Fruit fly (Drosophila melanogaster) whole organism, embryonic: Measurements from ENCODE around the gene SP1173.

ENCODE experiments used
- Atf-2 ChIP-seq: fragments of 200-800 bp; sonication (Bioruptor generic); optimal IDR thresholded peaks from 2 replicates; lab custom pipeline; 2016; ENCODE audit warnings: missing biosample characterization, missing genetic modification characterization
- BEAF-32 ChIP-seq: fragments of 200-800 bp; sonication (Bioruptor generic); optimal IDR thresholded peaks from 3 replicates; lab custom pipeline; 2017; ENCODE audit warnings: missing biosample characterization, missing genetic modification characterization, mild to moderate bottlenecking, moderate library complexity, missing genetic modification reagents
- Bdp1 ChIP-seq: fragments of 200-800 bp; sonication (Bioruptor generic); optimal IDR thresholded peaks from 3 replicates; lab custom pipeline; 2016; ENCODE audit warnings: missing biosample characterization, missing genetic modification characterization
- Bteb2 ChIP-seq: fragments of 200-800 bp; sonication (Bioruptor generic); optimal IDR thresholded peaks from 2 replicates; lab custom pipeline; 2016; ENCODE audit warnings: missing biosample characterization, missing genetic modification characterization
- CG10366 ChIP-seq: fragments of 200-800 bp; sonication (Bioruptor generic); IDR thresholded peaks from 2 replicates; pipeline ENCODE4 v1.3.6; 2022; ENCODE audit warnings: missing biosample characterization, missing genetic modification characterization
- CG14710 ChIP-seq: fragments of 200-800 bp; sonication (Bioruptor generic); optimal IDR thresholded peaks from 3 replicates; lab custom pipeline; 2019; ENCODE audit warnings: missing biosample characterization, mild to moderate bottlenecking, missing genetic modification characterization, moderate library complexity
- CG15269 ChIP-seq: fragments of 200-800 bp; sonication (Bioruptor generic); optimal IDR thresholded peaks from 2 replicates; lab custom pipeline; 2018; ENCODE audit warnings: missing biosample characterization, mild to moderate bottlenecking, missing genetic modification characterization, moderate library complexity
- CG15479 ChIP-seq: fragments of 200-800 bp; sonication (Bioruptor generic); optimal IDR thresholded peaks from 3 replicates; lab custom pipeline; 2019; ENCODE audit warnings: missing biosample characterization, mild to moderate bottlenecking, missing genetic modification characterization, moderate library complexity
- CG15696 ChIP-seq: fragments of 200-800 bp; sonication (Bioruptor generic); optimal IDR thresholded peaks from 2 replicates; lab custom pipeline; 2019; ENCODE audit warnings: missing biosample characterization, mild to moderate bottlenecking, missing genetic modification characterization, moderate library complexity
- CG17612 ChIP-seq: fragments of 200-800 bp; sonication (Bioruptor generic); IDR thresholded peaks from 2 replicates; pipeline ENCODE4 v1.3.6; 2022; ENCODE audit warnings: missing biosample characterization, missing genetic modification characterization
- CG2116 ChIP-seq: fragments of 200-800 bp; sonication (Bioruptor generic); optimal IDR thresholded peaks from 3 replicates; lab custom pipeline; 2018; ENCODE audit warnings: missing biosample characterization, mild to moderate bottlenecking, missing genetic modification characterization
- CG30431 ChIP-seq: fragments of 200-800 bp; sonication (Bioruptor generic); optimal IDR thresholded peaks from 2 replicates; lab custom pipeline; 2017; ENCODE audit warnings: missing biosample characterization, missing genetic modification characterization
- CG31441 ChIP-seq: fragments of 200-800 bp; sonication (Bioruptor generic); IDR thresholded peaks from 2 replicates; pipeline ENCODE4 v1.3.6; 2022; ENCODE audit warnings: missing biosample characterization, missing genetic modification characterization
- CG3407 ChIP-seq: fragments of 200-800 bp; sonication (Bioruptor generic); optimal IDR thresholded peaks from 2 replicates; lab custom pipeline; 2018; ENCODE audit warnings: missing biosample characterization, mild to moderate bottlenecking, missing genetic modification characterization
- CG3838 ChIP-seq: fragments of 200-800 bp; sonication (Bioruptor generic); optimal IDR thresholded peaks from 3 replicates; lab custom pipeline; 2016; ENCODE audit warnings: missing biosample characterization, missing genetic modification characterization
- CG5953 ChIP-seq: fragments of 200-800 bp; sonication (Bioruptor generic); IDR thresholded peaks from 2 replicates; pipeline ENCODE4 v1.3.6; 2022; ENCODE audit warnings: missing biosample characterization, missing genetic modification characterization
- CG7839 ChIP-seq: fragments of 200-800 bp; sonication (Bioruptor generic); optimal IDR thresholded peaks from 3 replicates; lab custom pipeline; 2018; ENCODE audit warnings: missing biosample characterization, mild to moderate bottlenecking, missing genetic modification characterization, moderate library complexity
- Dfd ChIP-seq, 2 experiments: fragments of >200 bp; optimal IDR thresholded peaks; 2 replicates each; lab custom pipeline; 2017; ENCODE audit warnings: missing biosample characterization in 2 of 2, missing genetic modification characterization in 2 of 2
- Ets97D ChIP-seq: fragments of 200-800 bp; sonication (Bioruptor generic); optimal IDR thresholded peaks from 3 replicates; lab custom pipeline; 2016; ENCODE audit warnings: missing biosample characterization, missing genetic modification characterization
- Gsc ChIP-seq: fragments of 200-800 bp; sonication (Bioruptor generic); IDR thresholded peaks from 2 replicates; pipeline ENCODE4 v1.3.6; 2022; ENCODE audit warnings: missing biosample characterization, missing genetic modification characterization
- H15 ChIP-seq: fragments of 200-800 bp; sonication (Bioruptor generic); IDR thresholded peaks from 3 replicates; pipeline ENCODE4 v1.3.6; 2022; ENCODE audit warnings: missing biosample characterization, missing genetic modification characterization
- H2.0 ChIP-seq: fragments of 200-800 bp; sonication (Bioruptor generic); IDR thresholded peaks from 2 replicates; pipeline ENCODE4 v1.3.6; 2022; ENCODE audit warnings: missing biosample characterization, missing genetic modification characterization
- Hr3 ChIP-seq: fragments of 200-800 bp; sonication (Bioruptor generic); optimal IDR thresholded peaks from 3 replicates; lab custom pipeline; 2016; ENCODE audit warnings: missing biosample characterization, missing genetic modification characterization
- Hr39 ChIP-seq: fragments of >200 bp; optimal IDR thresholded peaks from 2 replicates; lab custom pipeline; 2017
- Hsf ChIP-seq: fragments of 200-800 bp; sonication (Bioruptor generic); optimal IDR thresholded peaks from 3 replicates; lab custom pipeline; 2016; ENCODE audit warnings: missing biosample characterization, missing genetic modification characterization
- MBD-R2 ChIP-seq: fragments of 200-800 bp; sonication (Bioruptor generic); IDR thresholded peaks from 2 replicates; pipeline ENCODE4 v1.3.6; 2022; ENCODE audit warnings: missing biosample characterization, missing genetic modification characterization
- NC2α ChIP-seq: fragments of 200-800 bp; sonication (Bioruptor generic); optimal IDR thresholded peaks from 2 replicates; lab custom pipeline; 2016; ENCODE audit warnings: missing biosample characterization, missing genetic modification characterization
- Opbp ChIP-seq: fragments of 200-800 bp; sonication (Bioruptor generic); IDR thresholded peaks from 3 replicates; pipeline ENCODE4 v1.3.6; 2022; ENCODE audit warnings: missing biosample characterization, missing genetic modification characterization; ENCODE audit not compliant: partially characterized antibody
- Pdp1 ChIP-seq, 2 experiments: fragments of 200-800 bp; sonication (Bioruptor generic); optimal IDR thresholded peaks; 3 replicates each; lab custom pipeline; 2016; ENCODE audit warnings: missing biosample characterization in 2 of 2, missing genetic modification characterization in 2 of 2, mild to moderate bottlenecking in 1 of 2, moderate library complexity in 1 of 2
- Rfx ChIP-seq: fragments of 200-800 bp; sonication (Bioruptor generic); IDR thresholded peaks from 2 replicates; pipeline ENCODE4 v1.3.6; 2022; ENCODE audit warnings: missing biosample characterization, missing genetic modification characterization
- Sox100B ChIP-seq: fragments of 200-800 bp; sonication (Bioruptor generic); optimal IDR thresholded peaks from 3 replicates; lab custom pipeline; 2018; ENCODE audit warnings: missing biosample characterization, mild to moderate bottlenecking, missing genetic modification characterization
- ash1 ChIP-seq: fragments of 200-800 bp; sonication (Bioruptor generic); optimal IDR thresholded peaks from 2 replicates; lab custom pipeline; 2018; ENCODE audit warnings: missing biosample characterization, mild to moderate bottlenecking, missing genetic modification characterization
- chn ChIP-seq: fragments of 200-800 bp; sonication (Bioruptor generic); optimal IDR thresholded peaks from 2 replicates; lab custom pipeline; 2016; ENCODE audit warnings: missing biosample characterization, missing genetic modification characterization
- corto ChIP-seq: fragments of 200-800 bp; sonication (Bioruptor generic); optimal IDR thresholded peaks from 2 replicates; lab custom pipeline; 2016; ENCODE audit warnings: missing biosample characterization, mild to moderate bottlenecking, missing genetic modification characterization, moderate library complexity
- en ChIP-seq: fragments of 200-800 bp; sonication (Bioruptor generic); optimal IDR thresholded peaks from 2 replicates; lab custom pipeline; 2016; ENCODE audit warnings: missing biosample characterization, missing genetic modification characterization
- ewg ChIP-seq: fragments of 200-800 bp; sonication (Bioruptor generic); optimal IDR thresholded peaks from 3 replicates; lab custom pipeline; 2017; ENCODE audit warnings: mild to moderate bottlenecking, missing biosample characterization, missing genetic modification reagents, missing genetic modification characterization
- exex ChIP-seq: fragments of 200-800 bp; sonication (Bioruptor generic); optimal IDR thresholded peaks from 4 replicates; lab custom pipeline; 2018; ENCODE audit warnings: missing biosample characterization, mild to moderate bottlenecking, missing genetic modification characterization, moderate library complexity
- gt ChIP-seq: fragments of 200-800 bp; sonication (Bioruptor generic); IDR thresholded peaks from 2 replicates; pipeline ENCODE4 v1.3.6; 2022; ENCODE audit warnings: missing biosample characterization, missing genetic modification characterization
- ind ChIP-seq: fragments of 200-800 bp; sonication (Bioruptor generic); optimal IDR thresholded peaks from 3 replicates; lab custom pipeline; 2016; ENCODE audit warnings: missing biosample characterization, missing genetic modification characterization
- kay ChIP-seq: fragments of 200-800 bp; sonication (Bioruptor generic); optimal IDR thresholded peaks from 2 replicates; lab custom pipeline; 2016; ENCODE audit warnings: missing biosample characterization, missing genetic modification characterization
- nerfin-1 ChIP-seq: fragments of 200-800 bp; sonication (Bioruptor generic); optimal IDR thresholded peaks from 3 replicates; lab custom pipeline; 2019; ENCODE audit warnings: missing biosample characterization, mild to moderate bottlenecking, missing genetic modification characterization, moderate library complexity
- pan ChIP-seq, 4 experiments: fragments of >200 bp in 3 of 4; fragments of 200-800 bp in 1 of 4; sonication (Bioruptor generic) in 1 of 4; optimal IDR thresholded peaks in 3 of 4; IDR thresholded peaks in 1 of 4; 2 replicates each; pipeline versions ENCODE4 v1.3.6 to Lab custom; 2017 to 2022; ENCODE audit warnings: missing biosample characterization in 2 of 4, missing genetic modification characterization in 2 of 4, mixed read lengths in 1 of 4
- pb ChIP-seq: fragments of 200-800 bp; sonication (Bioruptor generic); optimal IDR thresholded peaks from 3 replicates; lab custom pipeline; 2016; ENCODE audit warnings: missing biosample characterization, missing genetic modification characterization
- peb ChIP-seq: fragments of 200-800 bp; sonication (Bioruptor generic); IDR thresholded peaks from 2 replicates; pipeline ENCODE4 v1.3.6; 2022; ENCODE audit warnings: missing biosample characterization, missing genetic modification characterization
- repo ChIP-seq: fragments of 200-800 bp; sonication (Bioruptor generic); optimal IDR thresholded peaks from 2 replicates; lab custom pipeline; 2016; ENCODE audit warnings: missing biosample characterization, missing genetic modification characterization
- sc ChIP-seq, 3 experiments: fragments of >200 bp in 2 of 3; fragments of 200-800 bp in 1 of 3; sonication (Bioruptor generic) in 1 of 3; optimal IDR thresholded peaks; 2 replicates in 2 of 3; 3 replicates in 1 of 3; lab custom pipeline; 2017; ENCODE audit warnings: mild to moderate bottlenecking in 1 of 3, missing biosample characterization in 1 of 3, missing genetic modification characterization in 1 of 3, missing genetic modification reagents in 1 of 3
- sd ChIP-seq: fragments of 200-800 bp; sonication (Bioruptor generic); optimal IDR thresholded peaks from 3 replicates; lab custom pipeline; 2018; ENCODE audit warnings: missing biosample characterization, mild to moderate bottlenecking, missing genetic modification characterization, moderate library complexity
- stc ChIP-seq: fragments of 200-800 bp; sonication (Bioruptor generic); IDR thresholded peaks from 2 replicates; pipeline ENCODE4 v1.3.6; 2022; ENCODE audit warnings: missing biosample characterization, missing genetic modification characterization
- trh ChIP-seq: fragments of 200-800 bp; sonication (Bioruptor generic); optimal IDR thresholded peaks from 2 replicates; lab custom pipeline; 2016; ENCODE audit warnings: missing biosample characterization, missing genetic modification characterization

Gene SP1173

DNA sequence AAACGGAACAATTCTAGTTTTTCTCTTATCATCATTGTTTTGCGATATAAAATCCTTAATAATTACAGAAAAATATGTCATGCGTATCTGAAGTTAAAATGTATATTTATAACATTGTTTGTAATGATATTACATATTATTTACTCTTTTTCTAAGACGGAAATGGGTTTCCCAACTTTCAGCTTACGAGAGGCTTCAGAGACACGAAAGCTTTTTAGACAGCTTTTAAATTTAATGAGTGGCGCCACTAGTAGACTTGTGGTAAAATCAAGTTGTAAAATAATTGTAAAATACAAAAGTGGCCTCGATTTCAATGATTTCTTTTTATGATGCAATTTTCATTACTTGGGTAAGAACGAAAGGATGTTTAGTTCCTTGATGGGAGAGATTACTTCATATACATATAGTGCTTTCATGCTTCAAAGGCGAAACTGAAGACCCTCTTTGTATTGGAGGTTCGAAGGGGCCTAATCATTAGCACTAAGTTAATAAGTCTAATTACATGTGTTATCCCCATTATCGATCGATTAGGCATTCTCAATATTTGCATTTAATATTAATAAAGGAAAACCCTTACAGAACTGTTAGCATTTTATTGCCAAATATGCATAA lies 5.8 kb upstream of the SP1173 start (continued):
- peak; percentile 71 for TF ChIP-seq exex (tag; lab: Kevin White, UChicago)
- peak; percentile 78 for TF ChIP-seq CG7839 (tag; lab: Kevin White, UChicago)
- TF ChIP-seq pb (GFP tag; lab: Kevin White, UChicago), result peak; percentile 74
- TF ChIP-seq nerfin-1 (tag; lab: Kevin White, UChicago), result peak; percentile 84
- TF ChIP-seq Dfd (GFP tag; optimal IDR thresholded peaks at IDR 0.05; lab: Kevin White, UChicago), result no peak
- TF ChIP-seq Pdp1 (GFP tag; optimal IDR thresholded peaks at IDR 0.05; lab: Kevin White, UChicago), result peak; percentile 71 to 85
- TF ChIP-seq CG15479, result no peak
- peak; percentile 87 for TF ChIP-seq H2.0 (GFP tag; lab: Robert Waterston, UW)
- peak; percentile 58 for TF ChIP-seq trh
- TF ChIP-seq corto (GFP tag; lab: Kevin White, UChicago), result no peak
- TF ChIP-seq CG3838 (GFP tag; lab: Kevin White, UChicago), result peak; percentile 52
- no peak for TF ChIP-seq CG15696 (tag; lab: Kevin White, UChicago)
- TF ChIP-seq CG31441 (GFP tag; lab: Robert Waterston, UW), result peak; percentile 64
- peak; percentile 77 for TF ChIP-seq Bteb2 (GFP tag; lab: Kevin White, UChicago)
- peak; percentile 95 for TF ChIP-seq Rfx (GFP tag; lab: Robert Waterston, UW)
- TF ChIP-seq CG15269 (tag; lab: Kevin White, UChicago), result peak; percentile 79
- TF ChIP-seq repo, result peak; percentile 76
- TF ChIP-seq CG10366, result peak; percentile 79
- TF ChIP-seq ash1 (GFP tag; lab: Kevin White, UChicago), result peak; percentile 93
- TF ChIP-seq Opbp (GFP tag; lab: Robert Waterston, UW), result no peak
- peak; percentile 31; the same call in 1 of the 2 replicates for TF ChIP-seq peb (GFP tag; lab: Robert Waterston, UW)
- TF ChIP-seq H15, result peak; percentile 89
- peak; percentile 81 for TF ChIP-seq en (GFP tag; lab: Kevin White, UChicago)
- TF ChIP-seq ind, result peak; percentile 66
- no peak for TF ChIP-seq BEAF-32 (GFP tag; lab: Kevin White, UChicago)
- peak; percentile 62; the same call in 1 of the 2 replicates for TF ChIP-seq MBD-R2 (GFP tag; lab: Robert Waterston, UW)
- TF ChIP-seq Gsc (GFP tag; lab: Robert Waterston, UW), result no peak
- TF ChIP-seq chn (GFP tag; lab: Kevin White, UChicago), result peak; percentile 54
- peak; percentile 63 for TF ChIP-seq CG30431 (GFP tag; lab: Kevin White, UChicago)
- no peak for TF ChIP-seq sc (optimal IDR thresholded peaks at IDR 0.05; lab: Kevin White, UChicago)
- TF ChIP-seq sc (GFP tag; optimal IDR thresholded peaks at IDR 0.05; lab: Kevin White, UChicago), result peak; percentile 56
- peak; percentile 26 for TF ChIP-seq CG14710 (tag; lab: Kevin White, UChicago)
- no peak for TF ChIP-seq sd
- no peak for TF ChIP-seq pan (optimal IDR thresholded peaks at IDR 0.05; lab: Kevin White, UChicago)
- TF ChIP-seq pan (GFP tag; optimal IDR thresholded peaks at IDR 0.05 in 1 of 2, IDR thresholded peaks at IDR 0.05 in 1 of 2), result peak in 1 of 2 experiments; percentile 94
- peak; percentile 70 for TF ChIP-seq ewg
- no peak for TF ChIP-seq Hr39 (lab: Kevin White, UChicago)
- peak; percentile 51 for TF ChIP-seq Hr3
- TF ChIP-seq CG2116, result peak; percentile 58
- peak; percentile 88 for TF ChIP-seq CG3407 (GFP tag; lab: Kevin White, UChicago)
- TF ChIP-seq Bdp1 (GFP tag; lab: Kevin White, UChicago), result peak; percentile 29
- TF ChIP-seq Atf-2 (GFP tag; lab: Kevin White, UChicago), result peak; percentile 40
- peak; percentile 100 for TF ChIP-seq Ets97D (GFP tag; lab: Kevin White, UChicago)
- TF ChIP-seq stc (GFP tag; lab: Robert Waterston, UW), result peak; percentile 89
- TF ChIP-seq CG5953 (GFP tag; lab: Robert Waterston, UW), result peak; percentile 64; the same call in 1 of the 2 replicates
- peak; percentile 28; the same call in 1 of the 2 replicates for TF ChIP-seq gt
- TF ChIP-seq Sox100B, result peak; percentile 71
- TF ChIP-seq Hsf (GFP tag; lab: Kevin White, UChicago), result peak; percentile 78
- TF ChIP-seq CG17612 (GFP tag; lab: Robert Waterston, UW), result peak; percentile 79
- peak; percentile 44 for TF ChIP-seq kay (GFP tag; lab: Kevin White, UChicago)
- TF ChIP-seq NC2α, result peak; percentile 7
